Fruit fly (Drosophila melanogaster) whole organism, embryonic: Measurements from ENCODE around the gene alpha-Est8.

Experiments
- CG10321 ChIP-seq: fragments of 200-800 bp; sonication (Bioruptor generic); IDR thresholded peaks from 2 replicates; pipeline ENCODE4 v1.3.6; 2022; ENCODE audit warnings: missing biosample characterization, missing genetic modification characterization
- CG10462 ChIP-seq: fragments of 200-800 bp; sonication (Bioruptor generic); optimal IDR thresholded peaks from 2 replicates; lab custom pipeline; 2016; ENCODE audit warnings: missing biosample characterization, missing genetic modification characterization
- CG12769 ChIP-seq: fragments of 200-800 bp; sonication (Bioruptor generic); optimal IDR thresholded peaks from 2 replicates; lab custom pipeline; 2019; ENCODE audit warnings: missing biosample characterization, mild to moderate bottlenecking, missing genetic modification characterization, moderate library complexity
- CG13123 ChIP-seq: fragments of 200-800 bp; sonication (Bioruptor generic); optimal IDR thresholded peaks from 2 replicates; lab custom pipeline; 2016; ENCODE audit warnings: missing biosample characterization, missing genetic modification characterization
- CG15269 ChIP-seq: fragments of 200-800 bp; sonication (Bioruptor generic); optimal IDR thresholded peaks from 2 replicates; lab custom pipeline; 2018; ENCODE audit warnings: missing biosample characterization, mild to moderate bottlenecking, missing genetic modification characterization, moderate library complexity
- CG15696 ChIP-seq: fragments of 200-800 bp; sonication (Bioruptor generic); optimal IDR thresholded peaks from 2 replicates; lab custom pipeline; 2019; ENCODE audit warnings: missing biosample characterization, mild to moderate bottlenecking, missing genetic modification characterization, moderate library complexity
- CG1602 ChIP-seq: fragments of 200-800 bp; sonication (Bioruptor generic); optimal IDR thresholded peaks from 3 replicates; lab custom pipeline; 2016; ENCODE audit warnings: missing biosample characterization, missing genetic modification characterization
- CG1832 ChIP-seq: fragments of 200-800 bp; sonication (Bioruptor generic); optimal IDR thresholded peaks from 2 replicates; lab custom pipeline; 2017; ENCODE audit warnings: missing biosample characterization, mild to moderate bottlenecking, missing genetic modification characterization, inconsistent platforms
- CG18599 ChIP-seq: fragments of 200-800 bp; sonication (Bioruptor generic); optimal IDR thresholded peaks from 3 replicates; lab custom pipeline; 2017; ENCODE audit warnings: missing biosample characterization, missing genetic modification characterization, mild to moderate bottlenecking, moderate library complexity, missing genetic modification reagents
- CG2120 ChIP-seq: fragments of 200-800 bp; sonication (Bioruptor generic); optimal IDR thresholded peaks from 3 replicates; lab custom pipeline; 2016; ENCODE audit warnings: missing biosample characterization, missing genetic modification characterization
- CG2875 ChIP-seq: fragments of 200-800 bp; sonication (Bioruptor generic); optimal IDR thresholded peaks from 2 replicates; lab custom pipeline; 2017; ENCODE audit warnings: missing biosample characterization, mild to moderate bottlenecking, missing genetic modification characterization, missing genetic modification reagents
- CG3163 ChIP-seq: fragments of 200-800 bp; sonication (Bioruptor generic); optimal IDR thresholded peaks from 3 replicates; lab custom pipeline; 2016; ENCODE audit warnings: missing biosample characterization, missing genetic modification characterization
- CG33213 ChIP-seq: fragments of 200-800 bp; sonication (Bioruptor generic); optimal IDR thresholded peaks from 3 replicates; lab custom pipeline; 2016; ENCODE audit warnings: missing biosample characterization, missing genetic modification characterization
- CG4404 ChIP-seq: fragments of 200-800 bp; sonication (Bioruptor generic); IDR thresholded peaks from 2 replicates; pipeline ENCODE4 v1.3.6; 2022; ENCODE audit warnings: missing biosample characterization, missing genetic modification characterization
- CG5180 ChIP-seq: fragments of 200-800 bp; sonication (Bioruptor generic); optimal IDR thresholded peaks from 3 replicates; lab custom pipeline; 2017; ENCODE audit warnings: missing biosample characterization, missing genetic modification characterization, mild to moderate bottlenecking, moderate library complexity, missing genetic modification reagents
- Dek ChIP-seq: fragments of 200-800 bp; sonication (Bioruptor generic); optimal IDR thresholded peaks from 3 replicates; lab custom pipeline; 2019; ENCODE audit warnings: missing biosample characterization, mild to moderate bottlenecking, missing genetic modification characterization, moderate library complexity
- HLH3B ChIP-seq: fragments of 200-800 bp; sonication (Bioruptor generic); IDR thresholded peaks from 2 replicates; pipeline ENCODE4 v1.3.6; 2022; ENCODE audit warnings: missing biosample characterization, missing genetic modification characterization
- Hmr ChIP-seq: fragments of 200-800 bp; sonication (Bioruptor generic); optimal IDR thresholded peaks from 3 replicates; lab custom pipeline; 2017; ENCODE audit warnings: mild to moderate bottlenecking, missing biosample characterization, missing genetic modification reagents, missing genetic modification characterization
- Med ChIP-seq: fragments of 200-800 bp; sonication (Bioruptor generic); peaks from one replicate; lab custom pipeline; 2016; ENCODE audit warnings: missing biosample characterization, missing genetic modification characterization, mild to moderate bottlenecking, inconsistent platforms, moderate library complexity
- Ravus ChIP-seq: fragments of 200-800 bp; sonication (Bioruptor generic); IDR thresholded peaks from 2 replicates; pipeline ENCODE4 v1.3.6; 2022; ENCODE audit warnings: missing biosample characterization, missing genetic modification characterization
- Ssrp ChIP-seq: fragments of 200-800 bp; sonication (Bioruptor generic); optimal IDR thresholded peaks from 2 replicates; lab custom pipeline; 2018; ENCODE audit warnings: missing biosample characterization, mild to moderate bottlenecking, missing genetic modification characterization, moderate library complexity
- al ChIP-seq: fragments of 200-800 bp; sonication (Bioruptor generic); IDR thresholded peaks from 2 replicates; pipeline ENCODE4 v1.3.6; 2022; ENCODE audit warnings: missing biosample characterization, missing genetic modification characterization
- aop ChIP-seq: fragments of 200-800 bp; sonication (Bioruptor generic); IDR thresholded peaks from 2 replicates; pipeline ENCODE4 v1.3.6; 2022; ENCODE audit warnings: missing biosample characterization, missing genetic modification characterization
- bowl ChIP-seq: fragments of 200-800 bp; sonication (Bioruptor generic); IDR thresholded peaks from 2 replicates; pipeline ENCODE4 v1.3.6; 2022; ENCODE audit warnings: missing biosample characterization, missing genetic modification characterization
- crp ChIP-seq, 2 experiments: fragments of 200-800 bp; sonication (Bioruptor generic); optimal IDR thresholded peaks; 2 replicates in 1 of 2; 3 replicates in 1 of 2; lab custom pipeline; 2017; ENCODE audit warnings: missing biosample characterization in 2 of 2, missing genetic modification characterization in 2 of 2, mild to moderate bottlenecking in 1 of 2, moderate library complexity in 1 of 2
- fd102C ChIP-seq: fragments of 200-800 bp; sonication (Bioruptor generic); optimal IDR thresholded peaks from 2 replicates; lab custom pipeline; 2018; ENCODE audit warnings: missing biosample characterization, mild to moderate bottlenecking, missing genetic modification characterization, moderate library complexity
- gcm2 ChIP-seq: fragments of 200-800 bp; sonication (Bioruptor generic); optimal IDR thresholded peaks from 2 replicates; lab custom pipeline; 2016; ENCODE audit warnings: missing biosample characterization, missing genetic modification characterization
- gfzf ChIP-seq: fragments of 200-800 bp; sonication (Bioruptor generic); optimal IDR thresholded peaks from 2 replicates; lab custom pipeline; 2016; ENCODE audit warnings: missing biosample characterization, mild to moderate bottlenecking, missing genetic modification characterization, moderate library complexity
- gt ChIP-seq: fragments of 200-800 bp; sonication (Bioruptor generic); IDR thresholded peaks from 2 replicates; pipeline ENCODE4 v1.3.6; 2022; ENCODE audit warnings: missing biosample characterization, missing genetic modification characterization
- hb ChIP-seq: fragments of 200-800 bp; sonication (Bioruptor generic); IDR thresholded peaks from 3 replicates; pipeline ENCODE4 v1.3.6; 2022; ENCODE audit warnings: missing biosample characterization, missing genetic modification characterization; ENCODE audit not compliant: partially characterized antibody
- hbn ChIP-seq: fragments of 200-800 bp; sonication (Bioruptor generic); IDR thresholded peaks from 2 replicates; pipeline ENCODE4 v1.3.6; 2022; ENCODE audit warnings: missing biosample characterization, missing genetic modification characterization; ENCODE audit not compliant: partially characterized antibody
- knrl ChIP-seq: fragments of 200-800 bp; sonication (Bioruptor generic); IDR thresholded peaks from 3 replicates; pipeline ENCODE4 v1.3.6; 2022; ENCODE audit warnings: missing biosample characterization, missing genetic modification characterization; ENCODE audit not compliant: partially characterized antibody
- nau ChIP-seq: fragments of 200-800 bp; sonication (Bioruptor generic); optimal IDR thresholded peaks from 3 replicates; lab custom pipeline; 2017; ENCODE audit warnings: missing biosample characterization, mild to moderate bottlenecking, missing genetic modification characterization, missing genetic modification reagents
- nerfin-2 ChIP-seq: fragments of 200-800 bp; sonication (Bioruptor generic); IDR thresholded peaks from 2 replicates; pipeline ENCODE4 v1.3.6; 2022; ENCODE audit warnings: missing biosample characterization, missing genetic modification characterization; ENCODE audit not compliant: partially characterized antibody
- p53 ChIP-seq: fragments of 200-800 bp; sonication (Bioruptor generic); optimal IDR thresholded peaks from 2 replicates; lab custom pipeline; 2016; ENCODE audit warnings: missing biosample characterization, missing genetic modification characterization
- pb ChIP-seq: fragments of 200-800 bp; sonication (Bioruptor generic); optimal IDR thresholded peaks from 3 replicates; lab custom pipeline; 2016; ENCODE audit warnings: missing biosample characterization, missing genetic modification characterization
- pita ChIP-seq: fragments of 200-800 bp; sonication (Bioruptor generic); optimal IDR thresholded peaks from 2 replicates; lab custom pipeline; 2017; ENCODE audit warnings: missing biosample characterization, mild to moderate bottlenecking, missing genetic modification characterization
- prd ChIP-seq, 3 experiments: fragments of >200 bp in 2 of 3; fragments of 200-800 bp in 1 of 3; sonication (Bioruptor generic) in 1 of 3; optimal IDR thresholded peaks in 2 of 3; IDR thresholded peaks in 1 of 3; 2 replicates in 2 of 3; 3 replicates in 1 of 3; pipeline versions ENCODE4 v1.3.6 to Lab custom; 2017 to 2022; ENCODE audit warnings: missing biosample characterization in 1 of 3, missing genetic modification characterization in 1 of 3
- pum ChIP-seq: fragments of 200-800 bp; sonication (Bioruptor generic); optimal IDR thresholded peaks from 2 replicates; lab custom pipeline; 2016; ENCODE audit warnings: missing biosample characterization, missing genetic modification characterization
- sisA ChIP-seq: fragments of 200-800 bp; sonication (Bioruptor generic); IDR thresholded peaks from 2 replicates; pipeline ENCODE4 v1.3.6; 2022; ENCODE audit warnings: missing biosample characterization, missing genetic modification characterization
- stc ChIP-seq: fragments of 200-800 bp; sonication (Bioruptor generic); IDR thresholded peaks from 2 replicates; pipeline ENCODE4 v1.3.6; 2022; ENCODE audit warnings: missing biosample characterization, missing genetic modification characterization
- tgo ChIP-seq: fragments of 200-800 bp; sonication (Bioruptor generic); IDR thresholded peaks from 3 replicates; pipeline ENCODE4 v1.3.6; 2022; ENCODE audit warnings: missing biosample characterization, missing genetic modification characterization
- tna ChIP-seq: fragments of 200-800 bp; sonication (Bioruptor generic); IDR thresholded peaks from 2 replicates; pipeline ENCODE4 v1.3.6; 2022; ENCODE audit warnings: missing biosample characterization, missing genetic modification characterization; ENCODE audit not compliant: partially characterized antibody
- wor ChIP-seq: fragments of 200-800 bp; sonication (Bioruptor generic); IDR thresholded peaks from 2 replicates; pipeline ENCODE4 v1.3.6; 2022; ENCODE audit warnings: missing biosample characterization, missing genetic modification characterization
- z ChIP-seq: fragments of 200-800 bp; sonication (Bioruptor generic); IDR thresholded peaks from 3 replicates; pipeline ENCODE4 v1.3.6; 2022; ENCODE audit warnings: missing biosample characterization, missing genetic modification characterization
- zfh1 ChIP-seq: fragments of 200-800 bp; sonication (Bioruptor generic); IDR thresholded peaks from 3 replicates; pipeline ENCODE4 v1.3.6; 2022; ENCODE audit warnings: missing biosample characterization, missing genetic modification characterization

Gene alpha-Est8

DNA sequence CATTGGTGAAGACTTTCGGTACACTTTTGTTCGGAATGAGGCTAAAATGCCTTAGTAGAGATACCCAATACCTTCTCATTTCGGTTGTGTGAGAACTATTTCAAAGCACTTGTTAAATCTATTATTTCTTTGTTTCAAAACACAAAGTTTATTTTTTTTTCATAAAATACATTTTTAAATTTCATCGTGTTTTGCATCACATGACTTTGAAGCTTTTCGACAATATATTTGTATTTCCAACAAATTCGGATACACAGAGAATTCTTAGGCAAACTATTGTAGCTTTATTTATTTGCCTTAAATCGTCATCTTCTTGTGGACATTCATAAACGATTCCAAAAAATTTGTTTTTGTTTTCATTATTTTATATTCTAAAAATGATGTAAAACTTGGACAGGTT, 21.7 kb downstream of the alpha-Est8 start, which contains the start of gene alpha-Est10:
alpha-Est10 (minus strand) TSS at position 101 of the 400 bp plus-strand sequence.
- no peak for TF ChIP-seq CG3163 (GFP tag; lab: Kevin White, UChicago)
- no peak for TF ChIP-seq CG4404 (GFP tag; lab: Robert Waterston, UW)
- no peak for TF ChIP-seq aop (GFP tag; lab: Robert Waterston, UW)

DNA sequence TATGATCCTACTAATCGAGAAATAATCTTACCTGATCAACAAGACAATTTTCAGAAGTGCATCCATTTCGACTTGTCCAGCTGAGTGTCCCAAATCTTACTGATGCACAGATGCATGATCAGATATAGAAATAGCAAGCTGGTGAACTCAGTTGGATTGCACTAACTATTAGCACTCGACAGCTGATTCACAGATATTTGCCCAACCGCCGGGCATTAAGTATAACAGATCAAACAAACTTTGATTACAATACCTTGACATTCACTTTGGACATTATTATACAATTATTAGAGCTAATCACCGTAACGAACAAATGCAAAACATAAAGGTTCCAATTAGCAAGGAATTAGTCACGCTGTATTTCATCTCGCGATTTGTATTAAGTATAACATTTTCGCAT, 22.3 kb downstream of the alpha-Est8 start, which contains the start of gene CG42656:
CG42656 (minus strand) TSS at position 101 of the 400 bp plus-strand sequence.
- no peak for TF ChIP-seq gt (GFP tag; lab: Robert Waterston, UW)
- peak; percentile 35 for TF ChIP-seq Med (GFP tag; lab: Kevin White, UChicago)
- TF ChIP-seq, all 482 proteins: peak for 1

DNA sequence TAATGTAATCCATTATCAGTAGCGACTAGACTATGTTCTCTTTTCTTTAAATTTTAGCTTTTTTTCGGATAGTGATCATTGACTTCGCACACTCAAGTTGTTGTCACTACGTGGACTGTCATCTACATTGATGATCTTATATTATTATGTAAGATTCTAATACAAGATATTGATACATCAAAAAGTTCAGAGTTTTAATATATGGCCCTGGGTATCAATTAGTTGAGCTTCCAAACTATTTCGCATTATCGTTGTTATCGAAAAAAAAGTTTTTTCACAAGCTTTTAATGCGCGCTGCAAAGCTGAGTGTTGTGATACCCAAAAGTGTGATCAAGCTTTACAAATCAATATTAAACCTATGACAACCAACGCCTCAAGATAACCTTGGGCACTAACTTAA, 23.4 kb downstream of the alpha-Est8 start:
- TF ChIP-seq CG15269 (tag; lab: Kevin White, UChicago) (peak; percentile 41), Ssrp (tag; lab: Kevin White, UChicago) (no peak), CG2120 (GFP tag; lab: Kevin White, UChicago) (peak; percentile 24), CG10321 (GFP tag; lab: Robert Waterston, UW) (no peak), CG12769 (tag; lab: Kevin White, UChicago) (peak; percentile 32), prd (optimal IDR thresholded peaks at IDR 0.05; lab: Kevin White, UChicago) (no peak), prd (GFP tag; IDR thresholded peaks at IDR 0.05; lab: Robert Waterston, UW) (peak; percentile 42; the same call in 1 of the 3 replicates), fd102C (GFP tag; lab: Kevin White, UChicago) (no peak), knrl (GFP tag; lab: Robert Waterston, UW) (peak; percentile 33; the same call in 2 of the 3 replicates), CG1602 (peak; percentile 24), CG1832 (GFP tag; lab: Kevin White, UChicago) (no peak), z (GFP tag; lab: Robert Waterston, UW) (no peak), wor (no peak), nau (GFP tag; lab: Kevin White, UChicago) (no peak), gcm2 (GFP tag; lab: Kevin White, UChicago) (no peak), CG2875 (GFP tag; lab: Kevin White, UChicago) (no peak), CG15696 (tag; lab: Kevin White, UChicago) (no peak), crp (GFP tag; optimal IDR thresholded peaks at IDR 0.05; lab: Kevin White, UChicago) (no peak), pita (GFP tag; lab: Kevin White, UChicago) (no peak), CG10462 (no peak), pb (GFP tag; lab: Kevin White, UChicago) (no peak), stc (no peak), hb (GFP tag; lab: Robert Waterston, UW) (peak; percentile 71; the same call in 2 of the 3 replicates), CG33213 (GFP tag; lab: Kevin White, UChicago) (no peak), Ravus (no peak), bowl (no peak), Dek (peak; percentile 30), nerfin-2 (GFP tag; lab: Robert Waterston, UW) (peak; percentile 78), Hmr (peak; percentile 3), CG13123 (no peak), CG5180 (GFP tag; lab: Kevin White, UChicago) (no peak), gfzf (GFP tag; lab: Kevin White, UChicago) (peak; percentile 6), CG18599 (no peak), tgo (no peak), HLH3B (no peak), tna (GFP tag; lab: Robert Waterston, UW) (peak; percentile 92), pum (GFP tag; lab: Kevin White, UChicago) (peak; percentile 22), zfh1 (no peak), sisA (GFP tag; lab: Robert Waterston, UW) (no peak), hbn (no peak), p53 (GFP tag; lab: Kevin White, UChicago) (no peak), al (GFP tag; lab: Robert Waterston, UW) (peak; percentile 41; the same call in 1 of the 2 replicates)
